Fruit fly (Drosophila melanogaster) whole organism, embryonic: ENCODE data around the gene fend.

Experiments used
- Adf1 ChIP-seq: fragments of 200-800 bp; sonication (Bioruptor generic); IDR thresholded peaks from 2 replicates; pipeline ENCODE4 v1.3.6; 2022; ENCODE audit warnings: missing biosample characterization, missing genetic modification characterization
- CG10321 ChIP-seq: fragments of 200-800 bp; sonication (Bioruptor generic); IDR thresholded peaks from 2 replicates; pipeline ENCODE4 v1.3.6; 2022; ENCODE audit warnings: missing biosample characterization, missing genetic modification characterization
- CG10565 ChIP-seq: fragments of 200-800 bp; sonication (Bioruptor generic); optimal IDR thresholded peaks from 3 replicates; lab custom pipeline; 2016; ENCODE audit warnings: missing biosample characterization, mild to moderate bottlenecking, missing genetic modification characterization
- CG11696 ChIP-seq: fragments of 200-800 bp; sonication (Bioruptor generic); IDR thresholded peaks from 2 replicates; pipeline ENCODE4 v1.3.6; 2022; ENCODE audit warnings: missing biosample characterization, missing genetic modification characterization
- CG12071 ChIP-seq: fragments of 200-800 bp; sonication (Bioruptor generic); optimal IDR thresholded peaks from 3 replicates; lab custom pipeline; 2018; ENCODE audit warnings: missing biosample characterization, mild to moderate bottlenecking, missing genetic modification characterization
- CG13123 ChIP-seq: fragments of 200-800 bp; sonication (Bioruptor generic); optimal IDR thresholded peaks from 2 replicates; lab custom pipeline; 2016; ENCODE audit warnings: missing biosample characterization, missing genetic modification characterization
- CG13424 ChIP-seq: fragments of 200-800 bp; sonication (Bioruptor generic); optimal IDR thresholded peaks from 2 replicates; lab custom pipeline; 2019; ENCODE audit warnings: missing biosample characterization, mild to moderate bottlenecking, missing genetic modification characterization, moderate library complexity
- CG14014 ChIP-seq: fragments of 200-800 bp; sonication (Bioruptor generic); IDR thresholded peaks from 2 replicates; pipeline ENCODE4 v1.3.6; 2022; ENCODE audit warnings: missing biosample characterization, missing genetic modification characterization
- CG15011 ChIP-seq: fragments of 200-800 bp; sonication (Bioruptor generic); optimal IDR thresholded peaks from 3 replicates; lab custom pipeline; 2018; ENCODE audit warnings: missing biosample characterization, mild to moderate bottlenecking, missing genetic modification characterization
- CG1603 ChIP-seq: fragments of 200-800 bp; sonication (Bioruptor generic); optimal IDR thresholded peaks from 2 replicates; lab custom pipeline; 2019; ENCODE audit warnings: missing biosample characterization, mild to moderate bottlenecking, missing genetic modification characterization, moderate library complexity
- CG16779 ChIP-seq: fragments of 200-800 bp; sonication (Bioruptor generic); IDR thresholded peaks from 2 replicates; pipeline ENCODE4 v1.3.6; 2022; ENCODE audit warnings: missing biosample characterization, missing genetic modification characterization
- CG17359 ChIP-seq: fragments of 200-800 bp; sonication (Bioruptor generic); optimal IDR thresholded peaks from 3 replicates; lab custom pipeline; 2018; ENCODE audit warnings: missing biosample characterization, mild to moderate bottlenecking, missing genetic modification characterization, moderate library complexity
- CG2120 ChIP-seq: fragments of 200-800 bp; sonication (Bioruptor generic); optimal IDR thresholded peaks from 3 replicates; lab custom pipeline; 2016; ENCODE audit warnings: missing biosample characterization, missing genetic modification characterization
- CG3407 ChIP-seq: fragments of 200-800 bp; sonication (Bioruptor generic); optimal IDR thresholded peaks from 2 replicates; lab custom pipeline; 2018; ENCODE audit warnings: missing biosample characterization, mild to moderate bottlenecking, missing genetic modification characterization
- CG4617 ChIP-seq: fragments of 200-800 bp; sonication (Bioruptor generic); optimal IDR thresholded peaks from 3 replicates; lab custom pipeline; 2016; ENCODE audit warnings: missing biosample characterization, missing genetic modification characterization, borderline replicate concordance
- CG6654 ChIP-seq: fragments of 200-800 bp; sonication (Bioruptor generic); optimal IDR thresholded peaks from 2 replicates; lab custom pipeline; 2017; ENCODE audit warnings: missing biosample characterization, mild to moderate bottlenecking, missing genetic modification characterization
- CG6689 ChIP-seq: fragments of 200-800 bp; sonication (Bioruptor generic); IDR thresholded peaks from 2 replicates; pipeline ENCODE4 v1.3.6; 2022; ENCODE audit warnings: missing biosample characterization, missing genetic modification characterization
- CG6791 ChIP-seq: fragments of 200-800 bp; sonication (Bioruptor generic); IDR thresholded peaks from 3 replicates; pipeline ENCODE4 v1.3.6; 2022; ENCODE audit warnings: missing biosample characterization, missing genetic modification characterization; ENCODE audit not compliant: partially characterized antibody
- CG7271 ChIP-seq: fragments of 200-800 bp; sonication (Bioruptor generic); optimal IDR thresholded peaks from 2 replicates; lab custom pipeline; 2018; ENCODE audit warnings: missing biosample characterization, mild to moderate bottlenecking, missing genetic modification characterization, moderate library complexity
- CG9797 ChIP-seq: fragments of 200-800 bp; sonication (Bioruptor generic); optimal IDR thresholded peaks from 3 replicates; lab custom pipeline; 2018; ENCODE audit warnings: missing biosample characterization, mild to moderate bottlenecking, missing genetic modification characterization
- Dref ChIP-seq: fragments of 200-800 bp; sonication (Bioruptor generic); IDR thresholded peaks from 2 replicates; pipeline ENCODE4 v1.3.6; 2022; ENCODE audit warnings: missing biosample characterization, missing genetic modification characterization
- Ets65A ChIP-seq: fragments of 200-800 bp; sonication (Bioruptor generic); peaks from one replicate; lab custom pipeline; 2016; ENCODE audit warnings: missing biosample characterization, missing genetic modification characterization
- Gug ChIP-seq: fragments of 200-800 bp; sonication (Bioruptor generic); IDR thresholded peaks from 4 replicates; pipeline ENCODE4 v1.3.6; 2022; ENCODE audit warnings: missing biosample characterization, missing genetic modification characterization
- Mrtf ChIP-seq: fragments of 200-800 bp; sonication (Bioruptor generic); IDR thresholded peaks from 3 replicates; pipeline ENCODE4 v1.3.6; 2022; ENCODE audit warnings: missing biosample characterization, missing genetic modification characterization
- Myb ChIP-seq: fragments of 200-800 bp; sonication (Bioruptor generic); optimal IDR thresholded peaks from 2 replicates; lab custom pipeline; 2016; ENCODE audit warnings: missing biosample characterization, missing genetic modification characterization
- Nf-YA ChIP-seq: fragments of 200-800 bp; sonication (Bioruptor generic); IDR thresholded peaks from 2 replicates; pipeline ENCODE4 v1.3.6; 2022; ENCODE audit warnings: missing biosample characterization, missing genetic modification characterization
- Nf-YB ChIP-seq: fragments of 200-800 bp; sonication (Bioruptor generic); optimal IDR thresholded peaks from 3 replicates; lab custom pipeline; 2019; ENCODE audit warnings: missing biosample characterization, mild to moderate bottlenecking, missing genetic modification characterization, moderate library complexity
- Spps ChIP-seq: fragments of 200-800 bp; sonication (Bioruptor generic); optimal IDR thresholded peaks from 2 replicates; lab custom pipeline; 2018; ENCODE audit warnings: missing biosample characterization, mild to moderate bottlenecking, missing genetic modification characterization
- Ssrp ChIP-seq: fragments of 200-800 bp; sonication (Bioruptor generic); optimal IDR thresholded peaks from 2 replicates; lab custom pipeline; 2018; ENCODE audit warnings: missing biosample characterization, mild to moderate bottlenecking, missing genetic modification characterization, moderate library complexity
- al ChIP-seq: fragments of 200-800 bp; sonication (Bioruptor generic); IDR thresholded peaks from 2 replicates; pipeline ENCODE4 v1.3.6; 2022; ENCODE audit warnings: missing biosample characterization, missing genetic modification characterization
- ara ChIP-seq: fragments of 200-800 bp; sonication (Bioruptor generic); IDR thresholded peaks from 2 replicates; pipeline ENCODE4 v1.3.6; 2022; ENCODE audit warnings: missing biosample characterization, missing genetic modification characterization
- cwo ChIP-seq: fragments of 200-800 bp; sonication (Bioruptor generic); optimal IDR thresholded peaks from 3 replicates; lab custom pipeline; 2017; ENCODE audit warnings: missing biosample characterization, missing genetic modification characterization, mild to moderate bottlenecking, moderate library complexity, missing genetic modification reagents
- danr ChIP-seq: fragments of 200-800 bp; sonication (Bioruptor generic); IDR thresholded peaks from 2 replicates; pipeline ENCODE4 v1.3.6; 2022; ENCODE audit warnings: missing biosample characterization, missing genetic modification characterization
- en ChIP-seq: fragments of 200-800 bp; sonication (Bioruptor generic); optimal IDR thresholded peaks from 2 replicates; lab custom pipeline; 2016; ENCODE audit warnings: missing biosample characterization, missing genetic modification characterization
- fd102C ChIP-seq: fragments of 200-800 bp; sonication (Bioruptor generic); optimal IDR thresholded peaks from 2 replicates; lab custom pipeline; 2018; ENCODE audit warnings: missing biosample characterization, mild to moderate bottlenecking, missing genetic modification characterization, moderate library complexity
- fru ChIP-seq: fragments of >200 bp; optimal IDR thresholded peaks from 2 replicates; lab custom pipeline; 2017
- fu2 ChIP-seq: fragments of 200-800 bp; sonication (Bioruptor generic); optimal IDR thresholded peaks from 2 replicates; lab custom pipeline; 2016; ENCODE audit warnings: missing biosample characterization, missing genetic modification characterization
- gem ChIP-seq: fragments of 200-800 bp; sonication (Bioruptor generic); optimal IDR thresholded peaks from 2 replicates; lab custom pipeline; 2019; ENCODE audit warnings: missing biosample characterization, mild to moderate bottlenecking, missing genetic modification characterization, moderate library complexity
- grn ChIP-seq: fragments of 200-800 bp; sonication (Bioruptor generic); optimal IDR thresholded peaks from 3 replicates; lab custom pipeline; 2017; ENCODE audit warnings: missing biosample characterization, missing genetic modification characterization
- hkb ChIP-seq, 2 experiments: fragments of 200-800 bp in 1 of 2; fragments of >200 bp in 1 of 2; sonication (Bioruptor generic) in 1 of 2; IDR thresholded peaks in 1 of 2; optimal IDR thresholded peaks in 1 of 2; 2 replicates each; pipeline versions ENCODE4 v1.3.6 to Lab custom; 2017 to 2022; ENCODE audit warnings: missing biosample characterization in 1 of 2, missing genetic modification characterization in 1 of 2
- insv ChIP-seq, 2 experiments: fragments of 200-800 bp; sonication (Bioruptor generic); optimal IDR thresholded peaks; 3 replicates each; lab custom pipeline; 2016 to 2018; ENCODE audit warnings: missing biosample characterization in 2 of 2, missing genetic modification characterization in 2 of 2
- luna ChIP-seq: fragments of 200-800 bp; sonication (Bioruptor generic); optimal IDR thresholded peaks from 2 replicates; lab custom pipeline; 2016; ENCODE audit warnings: missing biosample characterization, missing genetic modification characterization
- maf-S ChIP-seq: fragments of 200-800 bp; sonication (Bioruptor generic); optimal IDR thresholded peaks from 2 replicates; lab custom pipeline; 2016; ENCODE audit warnings: missing biosample characterization, missing genetic modification characterization
- mirr ChIP-seq: fragments of 200-800 bp; sonication (Bioruptor generic); optimal IDR thresholded peaks from 3 replicates; lab custom pipeline; 2018; ENCODE audit warnings: missing biosample characterization, mild to moderate bottlenecking, missing genetic modification characterization
- pum ChIP-seq: fragments of 200-800 bp; sonication (Bioruptor generic); optimal IDR thresholded peaks from 2 replicates; lab custom pipeline; 2016; ENCODE audit warnings: missing biosample characterization, missing genetic modification characterization
- slbo ChIP-seq: fragments of 200-800 bp; sonication (Bioruptor generic); IDR thresholded peaks from 2 replicates; pipeline ENCODE4 v1.3.6; 2022; ENCODE audit warnings: missing biosample characterization, missing genetic modification characterization
- ssp ChIP-seq: fragments of 200-800 bp; sonication (Bioruptor generic); IDR thresholded peaks from 2 replicates; pipeline ENCODE4 v1.3.6; 2022; ENCODE audit warnings: missing biosample characterization, missing genetic modification characterization
- stc ChIP-seq: fragments of 200-800 bp; sonication (Bioruptor generic); IDR thresholded peaks from 2 replicates; pipeline ENCODE4 v1.3.6; 2022; ENCODE audit warnings: missing biosample characterization, missing genetic modification characterization
- twi ChIP-seq: fragments of 200-800 bp; optimal IDR thresholded peaks from 2 replicates; lab custom pipeline; 2019; ENCODE audit warnings: missing biosample characterization, mild to moderate bottlenecking, missing genetic modification characterization, moderate library complexity
- z ChIP-seq: fragments of 200-800 bp; sonication (Bioruptor generic); IDR thresholded peaks from 3 replicates; pipeline ENCODE4 v1.3.6; 2022; ENCODE audit warnings: missing biosample characterization, missing genetic modification characterization
- zfh2 ChIP-seq: fragments of 200-800 bp; sonication (Bioruptor generic); optimal IDR thresholded peaks from 2 replicates; lab custom pipeline; 2016; ENCODE audit warnings: missing biosample characterization, missing genetic modification characterization

The fend gene

dm6 chrX:9127264-9128011 lies 7.5 kb downstream of the fend start (continued):
- TF ChIP-seq Spps (tag; lab: Kevin White, UChicago) (no peak), CG9797 (GFP tag; lab: Kevin White, UChicago) (no peak), al (GFP tag; lab: Robert Waterston, UW) (no peak), luna (GFP tag; lab: Kevin White, UChicago) (no peak), hkb (optimal IDR thresholded peaks at IDR 0.05; lab: Kevin White, UChicago) (no peak), hkb (GFP tag; IDR thresholded peaks at IDR 0.05; lab: Robert Waterston, UW) (peak; percentile 21; the same call in 1 of the 2 replicates), insv (GFP tag; optimal IDR thresholded peaks at IDR 0.05; lab: Kevin White, UChicago) (peak in 1 of 2 experiments; percentile 47), ssp (GFP tag; lab: Robert Waterston, UW) (no peak), en (GFP tag; lab: Kevin White, UChicago) (no peak), twi (peak; percentile 33), slbo (GFP tag; lab: Robert Waterston, UW) (0 out of 2 replicates have a peak, but pooled peaks have one; percentile 33), pum (GFP tag; lab: Kevin White, UChicago) (no peak), CG2120 (GFP tag; lab: Kevin White, UChicago) (peak; percentile 28), CG4617 (no peak), CG13424 (tag; lab: Kevin White, UChicago) (no peak), CG6791 (GFP tag; lab: Robert Waterston, UW) (no peak), CG17359 (tag; lab: Kevin White, UChicago) (peak; percentile 17), CG3407 (GFP tag; lab: Kevin White, UChicago) (no peak), cwo (GFP tag; lab: Kevin White, UChicago) (no peak), danr (GFP tag; lab: Robert Waterston, UW) (no peak), Nf-YB (GFP tag; lab: Kevin White, UChicago) (no peak), Ssrp (tag; lab: Kevin White, UChicago) (peak; percentile 36), Dref (GFP tag; lab: Robert Waterston, UW) (no peak), Myb (GFP tag; lab: Kevin White, UChicago) (no peak), CG13123 (GFP tag; lab: Kevin White, UChicago) (no peak), CG6689 (GFP tag; lab: Robert Waterston, UW) (peak; percentile 38), CG15011 (GFP tag; lab: Kevin White, UChicago) (no peak), zfh2 (no peak), ara (GFP tag; lab: Robert Waterston, UW) (no peak), Gug (GFP tag; lab: Robert Waterston, UW) (no peak), fru (lab: Kevin White, UChicago) (no peak), CG14014 (GFP tag; lab: Robert Waterston, UW) (no peak), CG7271 (tag; lab: Kevin White, UChicago) (no peak), Nf-YA (GFP tag; lab: Robert Waterston, UW) (no peak), fd102C (GFP tag; lab: Kevin White, UChicago) (no peak), CG1603 (tag; lab: Kevin White, UChicago) (peak; percentile 45), CG10565 (GFP tag; lab: Kevin White, UChicago) (no peak), CG12071 (no peak), Ets65A (GFP tag; lab: Kevin White, UChicago) (peak; percentile 27), fu2 (GFP tag; lab: Kevin White, UChicago) (no peak), CG6654 (GFP tag; lab: Kevin White, UChicago) (no peak), CG11696 (peak; percentile 76), CG16779 (GFP tag; lab: Robert Waterston, UW) (no peak), CG10321 (GFP tag; lab: Robert Waterston, UW) (no peak), stc (GFP tag; lab: Robert Waterston, UW) (no peak), grn (GFP tag; lab: Kevin White, UChicago) (no peak), gem (tag; lab: Kevin White, UChicago) (peak; percentile 49), z (GFP tag; lab: Robert Waterston, UW) (no peak), maf-S (GFP tag; lab: Kevin White, UChicago) (no peak), Mrtf (GFP tag; lab: Robert Waterston, UW) (no peak), Adf1 (GFP tag; lab: Robert Waterston, UW) (no peak), mirr (GFP tag; lab: Kevin White, UChicago) (no peak)
